Fruit fly (Drosophila melanogaster) Kc167 (cell line): ENCODE data around the gene CG9519.

ENCODE experiments used
- Myc ChIP-seq: fragments of >200 bp; optimal IDR thresholded peaks from 2 replicates; lab custom pipeline; 2017; ENCODE audit warnings: missing external identifiers
- Sin3A ChIP-seq: fragments of >200 bp; optimal IDR thresholded peaks from 2 replicates; lab custom pipeline; 2018; ENCODE audit warnings: missing external identifiers
- h ChIP-seq: fragments of >200 bp; optimal IDR thresholded peaks from 3 replicates; lab custom pipeline; 2018; ENCODE audit warnings: missing external identifiers
- insv ChIP-seq: fragments of >200 bp; optimal IDR thresholded peaks from 3 replicates; lab custom pipeline; 2018; ENCODE audit warnings: missing external identifiers
- psq ChIP-seq: fragments of >200 bp; optimal IDR thresholded peaks from 2 replicates; lab custom pipeline; 2017; ENCODE audit warnings: missing external identifiers
- ttk ChIP-seq: sonication (Bioruptor generic); optimal IDR thresholded peaks from 2 replicates; lab custom pipeline; 2017; ENCODE audit warnings: missing external identifiers

CG9519 gene

dm6 chrX:14868414-14868813 lies 12.3 kb upstream of the CG9519 start:
- no peak for TF ChIP-seq Sin3A (lab: Kevin White, UChicago)
- TF ChIP-seq h (lab: Kevin White, UChicago), result no peak
- no peak for TF ChIP-seq psq (lab: Kevin White, UChicago)
- TF ChIP-seq ttk (lab: Kevin White, UChicago), result no peak
- TF ChIP-seq insv (lab: Kevin White, UChicago), result no peak

dm6 chrX:14866911-14867310 lies 10.8 kb upstream of the CG9519 start:
- TF ChIP-seq insv (lab: Kevin White, UChicago) (no peak), Myc (lab: Kevin White, UChicago) (no peak), ttk (lab: Kevin White, UChicago) (no peak), psq (lab: Kevin White, UChicago) (no peak), h (lab: Kevin White, UChicago) (no peak), Sin3A (lab: Kevin White, UChicago) (no peak)

- TF ChIP-seq h (lab: Kevin White, UChicago) (no peak), insv (lab: Kevin White, UChicago) (no peak), Myc (lab: Kevin White, UChicago) (no peak), Sin3A (lab: Kevin White, UChicago) (no peak), psq (lab: Kevin White, UChicago) (no peak), ttk (lab: Kevin White, UChicago) (no peak)
Measured at dm6 chrX:14862494-14862893, 6.3 kb upstream of the CG9519 start.

- TF ChIP-seq Sin3A (lab: Kevin White, UChicago), result no peak
- TF ChIP-seq insv (lab: Kevin White, UChicago), result no peak
- TF ChIP-seq psq (lab: Kevin White, UChicago), result no peak
Measured at dm6 chrX:14858951-14859350, 2.8 kb upstream of the CG9519 start, which contains the start of gene CG46399. Gene CG46399 (plus strand): TSS chrX:14859251.

dm6 chrX:14857883-14858282 lies 1.7 kb upstream of the CG9519 start:
- TF ChIP-seq ttk (lab: Kevin White, UChicago), result no peak
- TF ChIP-seq h (lab: Kevin White, UChicago), result no peak
- TF ChIP-seq Myc (lab: Kevin White, UChicago), result no peak
- no peak for TF ChIP-seq Sin3A (lab: Kevin White, UChicago)
- no peak for TF ChIP-seq psq (lab: Kevin White, UChicago)
- TF ChIP-seq insv (lab: Kevin White, UChicago), result no peak

- TF ChIP-seq Sin3A (lab: Kevin White, UChicago), result no peak
- no peak for TF ChIP-seq ttk (lab: Kevin White, UChicago)
- no peak for TF ChIP-seq Myc (lab: Kevin White, UChicago)
- no peak for TF ChIP-seq h (lab: Kevin White, UChicago)
- no peak for TF ChIP-seq insv (lab: Kevin White, UChicago)
- no peak for TF ChIP-seq psq (lab: Kevin White, UChicago)
Measured at dm6 chrX:14853153-14853672, 2.9 kb downstream of the CG9519 start, which contains the start of gene CG9521. Gene CG9521 (minus strand): TSS chrX:14853269.

dm6 chrX:14850069-14850468 lies 6.1 kb downstream of the CG9519 start:
- TF ChIP-seq Sin3A (lab: Kevin White, UChicago), result no peak

- TF ChIP-seq h (lab: Kevin White, UChicago) (no peak), ttk (lab: Kevin White, UChicago) (no peak), Sin3A (lab: Kevin White, UChicago) (no peak), Myc (lab: Kevin White, UChicago) (no peak), insv (lab: Kevin White, UChicago) (no peak), psq (lab: Kevin White, UChicago) (no peak)
Measured at dm6 chrX:14848755-14849354, 7.3 kb downstream of the CG9519 start, which contains the start of gene CG9522. Gene CG9522 (minus strand): TSS chrX:14848808.

- TF ChIP-seq Myc (lab: Kevin White, UChicago) (no peak), insv (lab: Kevin White, UChicago) (no peak), ttk (lab: Kevin White, UChicago) (no peak), psq (lab: Kevin White, UChicago) (no peak), Sin3A (lab: Kevin White, UChicago) (no peak)
Measured at dm6 chrX:14846116-14846614, 10.0 kb downstream of the CG9519 start.

dm6 chrX:14844657-14845056 lies 11.5 kb downstream of the CG9519 start, which contains the start of gene CG12539:
Gene CG12539 (minus strand): TSS chrX:14844757.
- no peak for TF ChIP-seq ttk (lab: Kevin White, UChicago)
- no peak for TF ChIP-seq psq (lab: Kevin White, UChicago)
- no peak for TF ChIP-seq Myc (lab: Kevin White, UChicago)
- TF ChIP-seq Sin3A (lab: Kevin White, UChicago), result no peak
- TF ChIP-seq h (lab: Kevin White, UChicago), result no peak
- TF ChIP-seq insv (lab: Kevin White, UChicago), result no peak

dm6 chrX:14841893-14842505 lies 14.2 kb downstream of the CG9519 start:
- TF ChIP-seq insv (lab: Kevin White, UChicago), result no peak
- no peak for TF ChIP-seq h (lab: Kevin White, UChicago)
- TF ChIP-seq Myc (lab: Kevin White, UChicago), result no peak
- TF ChIP-seq Sin3A (lab: Kevin White, UChicago), result no peak
- no peak for TF ChIP-seq ttk (lab: Kevin White, UChicago)
- no peak for TF ChIP-seq psq (lab: Kevin White, UChicago)
